Worm (Caenorhabditis elegans) whole organism, mixed stage, embryonic: ENCODE results near the gene nfu-1.

ENCODE experiments used
- M03D4.4 ChIP-seq: sonication (generic microtip); optimal IDR thresholded peaks from 2 replicates; lab custom pipeline; 2017; ENCODE audit warnings: mild to moderate bottlenecking, missing genetic modification characterization, missing compliant biosample characterization
- bed-3 ChIP-seq: fragments of 200-800 bp; sonication (Bioruptor generic); optimal IDR thresholded peaks from 3 replicates; lab custom pipeline; 2018; ENCODE audit warnings: mild to moderate bottlenecking, missing genetic modification characterization, moderate library complexity, missing compliant biosample characterization
- blmp-1 ChIP-seq: fragments of 150-350 bp; optimal IDR thresholded peaks from 2 replicates; lab custom pipeline; 2014; ENCODE audit warnings: missing biosample characterization, missing genetic modification characterization
- ceh-39 ChIP-seq: fragments of 150-350 bp; optimal IDR thresholded peaks from 2 replicates; lab custom pipeline; 2014; ENCODE audit warnings: missing biosample characterization, missing genetic modification characterization
- ceh-43 ChIP-seq: fragments of 200-800 bp; sonication (Bioruptor generic); optimal IDR thresholded peaks from 2 replicates; lab custom pipeline; 2018; ENCODE audit warnings: mild to moderate bottlenecking, missing genetic modification characterization, moderate library complexity, missing compliant biosample characterization
- ceh-83 ChIP-seq: fragments of 200-800 bp; sonication (Bioruptor generic); optimal IDR thresholded peaks from 2 replicates; lab custom pipeline; 2018; ENCODE audit warnings: mild to moderate bottlenecking, missing genetic modification characterization, missing compliant biosample characterization
- ces-1 ChIP-seq: fragments of 150-350 bp; optimal IDR thresholded peaks from 2 replicates; lab custom pipeline; 2014; ENCODE audit warnings: missing biosample characterization, missing genetic modification reagents, missing genetic modification characterization
- cnd-1 ChIP-seq: fragments of 200-800 bp; sonication (Bioruptor generic); optimal IDR thresholded peaks from 2 replicates; lab custom pipeline; 2018; ENCODE audit warnings: mild to moderate bottlenecking, missing genetic modification characterization, missing compliant biosample characterization
- drap-1 ChIP-seq: fragments of 200-800 bp; sonication (Bioruptor generic); optimal IDR thresholded peaks from 3 replicates; lab custom pipeline; 2018; ENCODE audit warnings: mild to moderate bottlenecking, missing genetic modification characterization, missing compliant biosample characterization
- elt-1 ChIP-seq: sonication (generic microtip); optimal IDR thresholded peaks from 2 replicates; lab custom pipeline; 2017; ENCODE audit warnings: missing genetic modification characterization, mild to moderate bottlenecking, missing compliant biosample characterization, antibody characterized with exemption, moderate library complexity, borderline replicate concordance; ENCODE audit not compliant: insufficient read depth
- elt-3 ChIP-seq: fragments of 150-350 bp; optimal IDR thresholded peaks from 2 replicates; lab custom pipeline; 2014; ENCODE audit warnings: missing biosample characterization, missing genetic modification characterization
- flh-1 ChIP-seq: fragments of 200-800 bp; sonication (Bioruptor generic); optimal IDR thresholded peaks from 2 replicates; lab custom pipeline; 2018; ENCODE audit warnings: mild to moderate bottlenecking, missing genetic modification characterization, moderate library complexity, missing compliant biosample characterization
- ham-2 ChIP-seq: fragments of 200-800 bp; sonication (Bioruptor generic); optimal IDR thresholded peaks from 2 replicates; lab custom pipeline; 2018; ENCODE audit warnings: mild to moderate bottlenecking, missing genetic modification characterization, missing compliant biosample characterization
- hlh-1 ChIP-seq: fragments of 150-350 bp; optimal IDR thresholded peaks from 2 replicates; lab custom pipeline; 2014; ENCODE audit warnings: missing biosample characterization, missing genetic modification reagents, missing genetic modification characterization
- lin-13 ChIP-seq: fragments of 150-350 bp; optimal IDR thresholded peaks from 2 replicates; lab custom pipeline; 2014; ENCODE audit warnings: missing biosample characterization, missing genetic modification characterization
- lsy-2 ChIP-seq: fragments of 150-350 bp; optimal IDR thresholded peaks from 2 replicates; lab custom pipeline; 2014; ENCODE audit warnings: missing biosample characterization, missing genetic modification characterization
- mab-5 ChIP-seq: fragments of 150-350 bp; optimal IDR thresholded peaks from 2 replicates; lab custom pipeline; 2014; ENCODE audit warnings: missing biosample characterization, missing genetic modification characterization
- nhr-12 ChIP-seq: fragments of 150-350 bp; optimal IDR thresholded peaks from 2 replicates; lab custom pipeline; 2014; ENCODE audit warnings: missing biosample characterization, missing genetic modification characterization
- nhr-2 ChIP-seq: fragments of 150-350 bp; optimal IDR thresholded peaks from 2 replicates; lab custom pipeline; 2014; ENCODE audit warnings: missing biosample characterization, missing genetic modification characterization
- nhr-237 ChIP-seq: fragments of 150-350 bp; optimal IDR thresholded peaks from 2 replicates; lab custom pipeline; 2014; ENCODE audit warnings: missing biosample characterization, missing genetic modification characterization
- nhr-28 ChIP-seq: fragments of 150-350 bp; optimal IDR thresholded peaks from 2 replicates; lab custom pipeline; 2014; ENCODE audit warnings: missing biosample characterization, missing genetic modification characterization
- nhr-76 ChIP-seq: sonication (generic microtip); optimal IDR thresholded peaks from 2 replicates; lab custom pipeline; 2017; ENCODE audit warnings: missing biosample characterization, missing genetic modification characterization
- pha-4 ChIP-seq: fragments of 150-350 bp; optimal IDR thresholded peaks from 2 replicates; lab custom pipeline; 2018; ENCODE audit warnings: missing biosample characterization, missing genetic modification reagents, missing genetic modification characterization
- sem-2 ChIP-seq: fragments of 200-800 bp; sonication (Bioruptor generic); optimal IDR thresholded peaks from 2 replicates; lab custom pipeline; 2018; ENCODE audit warnings: mild to moderate bottlenecking, missing genetic modification characterization, missing compliant biosample characterization
- snpc-4 ChIP-seq: fragments of 150-350 bp; optimal IDR thresholded peaks from 2 replicates; lab custom pipeline; 2014; ENCODE audit warnings: missing biosample characterization, missing genetic modification characterization
- sptf-1 ChIP-seq: sonication (generic microtip); optimal IDR thresholded peaks from 2 replicates; lab custom pipeline; 2017; ENCODE audit warnings: mild to moderate bottlenecking, missing genetic modification characterization, moderate library complexity, missing compliant biosample characterization
- tbx-8 ChIP-seq: fragments of 200-800 bp; sonication (Bioruptor generic); optimal IDR thresholded peaks from 2 replicates; lab custom pipeline; 2018; ENCODE audit warnings: mild to moderate bottlenecking, missing genetic modification characterization, moderate library complexity, missing compliant biosample characterization
- unc-120 ChIP-seq: sonication (generic microtip); optimal IDR thresholded peaks from 2 replicates; lab custom pipeline; 2017; ENCODE audit warnings: missing genetic modification characterization, missing compliant biosample characterization; ENCODE audit not compliant: poor library complexity, severe bottlenecking
- unc-39 ChIP-seq: fragments of 150-350 bp; optimal IDR thresholded peaks from 2 replicates; lab custom pipeline; 2014; ENCODE audit warnings: missing biosample characterization, missing genetic modification characterization
- unc-62 ChIP-seq: fragments of 150-350 bp; optimal IDR thresholded peaks from 2 replicates; lab custom pipeline; 2014; ENCODE audit warnings: missing biosample characterization, missing genetic modification reagents, missing genetic modification characterization
- zip-8 ChIP-seq: fragments of 150-350 bp; optimal IDR thresholded peaks from 2 replicates; lab custom pipeline; 2014; ENCODE audit warnings: missing biosample characterization, missing genetic modification characterization
- ztf-11 ChIP-seq: fragments of 150-350 bp; optimal IDR thresholded peaks from 2 replicates; lab custom pipeline; 2014; ENCODE audit warnings: missing biosample characterization, missing genetic modification characterization

Gene nfu-1

ce11 chrIV:10374601-10375000, 12.6 kb upstream of the nfu-1 start, which contains the start of gene mask-1:
mask-1 (plus strand) TSS chrIV:10374901.
- no peak for TF ChIP-seq drap-1 (GFP tag; lab: Kevin White, UChicago)
- TF ChIP-seq pha-4 (tag; lab: Kevin White, UChicago) = no peak
- TF ChIP-seq ces-1 = no peak
- TF ChIP-seq nhr-2 (tag; lab: Kevin White, UChicago) = no peak
- no peak for TF ChIP-seq ztf-11 (tag; lab: Kevin White, UChicago)
- TF ChIP-seq sem-2 (GFP tag; lab: Kevin White, UChicago) = no peak
- TF ChIP-seq cnd-1 = no peak
- TF ChIP-seq blmp-1 (tag; lab: Kevin White, UChicago) = no peak
- TF ChIP-seq ceh-39 = no peak
- TF ChIP-seq unc-39 (tag; lab: Kevin White, UChicago) = no peak
- no peak for TF ChIP-seq elt-1 (tag; lab: Kevin White, UChicago)
- TF ChIP-seq flh-1 (GFP tag; lab: Kevin White, UChicago) = no peak
- TF ChIP-seq lin-13 (tag; lab: Kevin White, UChicago) = no peak
- TF ChIP-seq nhr-12 (tag; lab: Kevin White, UChicago) = no peak
- TF ChIP-seq sptf-1 (tag; lab: Kevin White, UChicago) = no peak
- no peak for TF ChIP-seq unc-120 (tag; lab: Kevin White, UChicago)

ce11 chrIV:10380626-10381025, 6.6 kb upstream of the nfu-1 start:
- TF ChIP-seq cnd-1 (no peak), drap-1 (GFP tag; lab: Kevin White, UChicago) (no peak), ztf-11 (tag; lab: Kevin White, UChicago) (peak; percentile 1), ham-2 (GFP tag; lab: Kevin White, UChicago) (peak; percentile 45), pha-4 (tag; lab: Kevin White, UChicago) (peak; percentile 2), ces-1 (peak; percentile 57), unc-120 (tag; lab: Kevin White, UChicago) (peak; percentile 6)

DNA sequence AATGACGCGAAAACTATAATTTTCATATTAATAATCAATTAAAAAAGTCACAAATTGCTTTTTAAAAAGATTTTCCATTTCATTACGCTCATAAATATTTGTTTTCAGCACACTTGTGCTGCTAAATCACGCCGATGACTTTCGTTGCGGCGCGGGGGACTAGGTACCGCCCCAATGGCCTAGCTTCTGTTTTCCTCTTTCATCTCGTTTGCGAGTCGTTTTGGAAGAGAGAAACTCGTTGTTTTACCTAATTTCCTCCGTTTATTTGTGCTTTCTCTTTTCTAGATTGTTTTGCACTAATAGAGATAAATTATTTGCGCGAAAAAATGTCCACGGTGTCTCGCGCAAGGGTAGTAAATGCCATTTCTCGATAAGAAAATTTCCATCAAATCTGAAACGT, 6.2 kb upstream of the nfu-1 start:
- TF ChIP-seq zip-8 = no peak
- no peak for TF ChIP-seq unc-62 (GFP tag; lab: Kevin White, UChicago)
- no peak for TF ChIP-seq nhr-237
- no peak for TF ChIP-seq sptf-1 (tag; lab: Kevin White, UChicago)
- no peak for TF ChIP-seq cnd-1
- TF ChIP-seq nhr-2 (tag; lab: Kevin White, UChicago) = no peak
- TF ChIP-seq ham-2 (GFP tag; lab: Kevin White, UChicago) = no peak
- TF ChIP-seq mab-5 (tag; lab: Kevin White, UChicago) = no peak
- no peak for TF ChIP-seq elt-1 (tag; lab: Kevin White, UChicago)
- no peak for TF ChIP-seq nhr-76 (tag; lab: Kevin White, UChicago)

DNA sequence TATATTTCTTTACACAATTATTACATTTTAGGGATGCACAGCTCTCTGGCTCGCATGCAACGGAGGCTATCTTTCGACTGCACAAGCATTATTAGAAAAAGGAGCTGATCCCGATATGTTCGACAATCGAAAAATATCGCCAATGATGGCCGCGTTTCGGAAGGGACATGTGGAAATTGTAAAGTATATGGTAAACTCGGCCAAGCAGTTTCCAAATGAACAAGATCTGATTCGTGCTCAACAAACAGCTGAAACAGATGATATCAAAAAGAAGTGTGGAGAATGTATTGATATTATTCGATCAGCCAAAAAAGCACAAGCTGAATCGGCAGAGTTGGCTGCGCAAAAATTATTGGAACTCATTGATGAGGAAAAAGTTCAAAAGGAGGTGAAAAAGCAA, 4.3 kb upstream of the nfu-1 start:
- no peak for TF ChIP-seq nhr-12 (tag; lab: Kevin White, UChicago)
- no peak for TF ChIP-seq cnd-1
- no peak for TF ChIP-seq nhr-237
- no peak for TF ChIP-seq hlh-1 (tag; lab: Kevin White, UChicago)
- no peak for TF ChIP-seq unc-62 (GFP tag; lab: Kevin White, UChicago)
- no peak for TF ChIP-seq bed-3 (GFP tag; lab: Kevin White, UChicago)
- no peak for TF ChIP-seq nhr-2 (tag; lab: Kevin White, UChicago)
- no peak for TF ChIP-seq snpc-4 (tag; lab: Kevin White, UChicago)
- TF ChIP-seq ceh-83 (GFP tag; lab: Kevin White, UChicago) = no peak
- no peak for TF ChIP-seq ztf-11 (tag; lab: Kevin White, UChicago)
- TF ChIP-seq elt-1 (tag; lab: Kevin White, UChicago) = no peak
- no peak for TF ChIP-seq nhr-28 (tag; lab: Kevin White, UChicago)
- TF ChIP-seq M03D4.4 (tag; lab: Kevin White, UChicago) = no peak
- no peak for TF ChIP-seq nhr-76 (tag; lab: Kevin White, UChicago)
- no peak for TF ChIP-seq elt-3 (tag; lab: Kevin White, UChicago)
- no peak for TF ChIP-seq ham-2 (GFP tag; lab: Kevin White, UChicago)
- no peak for TF ChIP-seq unc-39 (tag; lab: Kevin White, UChicago)
- TF ChIP-seq ceh-43 (GFP tag; lab: Kevin White, UChicago) = no peak

- TF ChIP-seq ceh-43 (GFP tag; lab: Kevin White, UChicago) (no peak), nhr-2 (tag; lab: Kevin White, UChicago) (no peak), unc-120 (tag; lab: Kevin White, UChicago) (no peak), lsy-2 (tag; lab: Kevin White, UChicago) (no peak), flh-1 (GFP tag; lab: Kevin White, UChicago) (no peak), cnd-1 (no peak), ham-2 (GFP tag; lab: Kevin White, UChicago) (no peak), drap-1 (GFP tag; lab: Kevin White, UChicago) (no peak), unc-62 (GFP tag; lab: Kevin White, UChicago) (no peak), ces-1 (no peak), nhr-76 (tag; lab: Kevin White, UChicago) (no peak), unc-39 (tag; lab: Kevin White, UChicago) (no peak), M03D4.4 (tag; lab: Kevin White, UChicago) (no peak), elt-1 (tag; lab: Kevin White, UChicago) (no peak), tbx-8 (GFP tag; lab: Kevin White, UChicago) (no peak), sptf-1 (tag; lab: Kevin White, UChicago) (no peak), sem-2 (GFP tag; lab: Kevin White, UChicago) (no peak), ztf-11 (tag; lab: Kevin White, UChicago) (no peak), lin-13 (tag; lab: Kevin White, UChicago) (no peak), ceh-83 (GFP tag; lab: Kevin White, UChicago) (no peak)
These were observed 1.1 kb downstream of the nfu-1 start, which contains the start of gene R10H10.3 for ce11 chrIV:10388263-10388662. R10H10.3 (plus strand) TSS chrIV:10388505.
